Comparison of ENCODE assay signal across 1 fruit fly cellular context in the genomic region with DNA sequence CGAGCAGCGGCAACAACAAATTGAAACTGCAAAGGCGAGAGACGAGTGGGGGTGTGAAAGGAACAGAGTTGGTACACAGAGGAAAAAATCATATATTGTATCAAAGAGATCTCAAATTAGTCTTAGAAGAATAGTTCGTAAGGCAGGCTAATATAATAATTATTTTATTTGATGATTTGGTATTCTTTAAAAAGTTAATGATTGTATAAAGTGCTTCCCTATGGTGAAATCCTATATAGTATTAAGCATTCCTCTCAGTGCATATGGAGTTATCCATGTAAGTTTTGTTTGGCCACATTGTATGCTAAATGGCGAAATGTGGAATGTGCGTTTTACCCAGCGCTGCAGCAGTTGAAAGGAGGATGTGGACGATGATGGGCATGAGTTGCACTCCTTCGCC.
A peak's percentile ranks its signal among the peaks of the same experiment; 100 is the strongest.
TF ChIP-seq lines count a peak whose summit lies in the region.

No protein-coding gene starts in this region.

TF ChIP-seq in whole organism, prepupa, 60 proteins besides CTCF, POLR2A, EP300 and RAD21 (continued from another document):
- TF ChIP-seq lz (GFP tag; optimal IDR thresholded peaks at IDR 0.05; lab: Kevin White, UChicago) (peak; percentile 33), Gug (GFP tag; IDR thresholded peaks at IDR 0.05; lab: Robert Waterston, UW) (peak; percentile 50), CG1621 (tag; optimal IDR thresholded peaks at IDR 0.05; lab: Kevin White, UChicago) (no peak), Ets21C (GFP tag; optimal IDR thresholded peaks at IDR 0.05; lab: Kevin White, UChicago) (no peak), CG4318 (GFP tag; optimal IDR thresholded peaks at IDR 0.05; lab: Kevin White, UChicago) (no peak), CG8632 (GFP tag; optimal IDR thresholded peaks at IDR 0.05; lab: Kevin White, UChicago) (no peak), CG31627 (GFP tag; optimal IDR thresholded peaks at IDR 0.05; lab: Kevin White, UChicago) (peak; percentile 13), Lpt (GFP tag; optimal IDR thresholded peaks at IDR 0.05; lab: Kevin White, UChicago) (peak; percentile 27), CG9139 (GFP tag; optimal IDR thresholded peaks at IDR 0.05; lab: Kevin White, UChicago) (no peak), OdsH (GFP tag; optimal IDR thresholded peaks at IDR 0.05; lab: Kevin White, UChicago) (peak; percentile 31), ss (GFP tag; optimal IDR thresholded peaks at IDR 0.05; lab: Kevin White, UChicago) (peak in 1 of 2 experiments; percentile 3), fd85E (GFP tag; optimal IDR thresholded peaks at IDR 0.05; lab: Kevin White, UChicago) (no peak), salr (GFP tag; optimal IDR thresholded peaks at IDR 0.05; lab: Kevin White, UChicago) (peak in 1 of 2 experiments; percentile 16), CG34406 (GFP tag; optimal IDR thresholded peaks at IDR 0.05; lab: Kevin White, UChicago) (peak; percentile 34), CG11294 (GFP tag; IDR thresholded peaks at IDR 0.05; lab: Robert Waterston, UW) (no peak), fd59A (GFP tag; optimal IDR thresholded peaks at IDR 0.05; lab: Kevin White, UChicago) (no peak), CG3919 (GFP tag; optimal IDR thresholded peaks at IDR 0.05; lab: Kevin White, UChicago) (peak; percentile 43), CG6792 (GFP tag; optimal IDR thresholded peaks at IDR 0.05; lab: Kevin White, UChicago) (peak; percentile 14), CG11762 (GFP tag; optimal IDR thresholded peaks at IDR 0.05; lab: Kevin White, UChicago; ENCODE audit: insufficient read depth) (peak; percentile 14), Sox15 (GFP tag; optimal IDR thresholded peaks at IDR 0.05; lab: Kevin White, UChicago) (no peak), Hr4 (GFP tag; optimal IDR thresholded peaks at IDR 0.05; lab: Kevin White, UChicago) (peak; percentile 37), cyc (GFP tag; optimal IDR thresholded peaks at IDR 0.05; lab: Kevin White, UChicago) (peak; percentile 41), dac (GFP tag; optimal IDR thresholded peaks at IDR 0.05; lab: Kevin White, UChicago) (no peak), acj6 (GFP tag; optimal IDR thresholded peaks at IDR 0.05; lab: Kevin White, UChicago) (peak; percentile 35), esn (GFP tag; optimal IDR thresholded peaks at IDR 0.05; lab: Kevin White, UChicago) (peak; percentile 50), Ets96B (tag; optimal IDR thresholded peaks at IDR 0.05; lab: Kevin White, UChicago) (peak; percentile 49), CG10631 (GFP tag; optimal IDR thresholded peaks at IDR 0.05; lab: Kevin White, UChicago) (peak; percentile 33), CG11902 (GFP tag; optimal IDR thresholded peaks at IDR 0.05; lab: Kevin White, UChicago) (peak; percentile 7), Sox102F (GFP tag; optimal IDR thresholded peaks at IDR 0.05; lab: Kevin White, UChicago) (peak; percentile 39), CG6163 (GFP tag; IDR thresholded peaks at IDR 0.05; lab: Robert Waterston, UW) (0 out of 3 replicates have a peak, but pooled peaks have one; percentile 48)
